Worm (Caenorhabditis elegans) whole organism, L4 larva: ENCODE results near the gene slc-36.2.

Source experiments
- R02D3.7 ChIP-seq: fragments of 150-350 bp; sonication (generic microtip); optimal IDR thresholded peaks from 3 replicates; lab custom pipeline; 2014; ENCODE audit warnings: missing biosample characterization, missing genetic modification characterization
- aly-2 ChIP-seq: sonication (generic microtip); optimal IDR thresholded peaks from 2 replicates; lab custom pipeline; 2018; ENCODE audit warnings: missing biosample characterization, missing genetic modification characterization
- ceh-20 ChIP-seq: fragments of 200-800 bp; sonication (Bioruptor generic); IDR thresholded peaks from 2 replicates; pipeline ENCODE4 v1.3.6; 2022; ENCODE audit warnings: missing genetic modification reagents, missing genetic modification characterization, missing compliant biosample characterization
- ceh-82 ChIP-seq: sonication (generic microtip); optimal IDR thresholded peaks from 2 replicates; lab custom pipeline; 2017; ENCODE audit warnings: missing biosample characterization, missing genetic modification characterization
- ces-1 ChIP-seq: fragments of 150-350 bp; sonication (generic microtip); optimal IDR thresholded peaks from 4 replicates; lab custom pipeline; 2014; ENCODE audit warnings: missing biosample characterization, missing genetic modification reagents, missing genetic modification characterization
- lin-1 ChIP-seq: fragments of 200-800 bp; sonication (Bioruptor generic); IDR thresholded peaks from 2 replicates; pipeline ENCODE4 v1.3.6; 2022; ENCODE audit warnings: missing genetic modification reagents, missing genetic modification characterization, missing compliant biosample characterization
- lin-13 ChIP-seq: fragments of 150-350 bp; optimal IDR thresholded peaks from 2 replicates; lab custom pipeline; 2014; ENCODE audit warnings: missing biosample characterization, missing genetic modification reagents, missing genetic modification characterization
- lin-39 ChIP-seq: fragments of 150-350 bp; optimal IDR thresholded peaks from 2 replicates; lab custom pipeline; 2014; ENCODE audit warnings: missing biosample characterization, missing genetic modification reagents, missing genetic modification characterization
- madf-5 ChIP-seq, 2 experiments: fragments of 200-800 bp; sonication (Bioruptor generic); IDR thresholded peaks; 2 replicates each; pipeline ENCODE4 v1.3.6; 2022; ENCODE audit warnings: missing compliant biosample characterization in 2 of 2, missing genetic modification characterization in 2 of 2
- nhr-41 ChIP-seq: fragments of 200-800 bp; sonication (Bioruptor generic); IDR thresholded peaks from 2 replicates; pipeline ENCODE4 v1.3.6; 2022; ENCODE audit warnings: missing genetic modification reagents, missing genetic modification characterization, missing compliant biosample characterization
- skn-1 ChIP-seq: fragments of 150-350 bp; optimal IDR thresholded peaks from 2 replicates; lab custom pipeline; 2014; ENCODE audit warnings: missing biosample characterization, missing genetic modification characterization
- snpc-4 ChIP-seq: fragments of 150-350 bp; optimal IDR thresholded peaks from 2 replicates; lab custom pipeline; 2014; ENCODE audit warnings: missing biosample characterization, missing genetic modification characterization
- unc-39 ChIP-seq: sonication (generic microtip); optimal IDR thresholded peaks from 2 replicates; lab custom pipeline; 2017; ENCODE audit warnings: missing biosample characterization, missing genetic modification characterization
- zag-1 ChIP-seq: fragments of 150-350 bp; optimal IDR thresholded peaks from 2 replicates; lab custom pipeline; 2014; ENCODE audit warnings: missing biosample characterization, missing genetic modification characterization

- TF ChIP-seq unc-39 (no peak), lin-1 (GFP tag; lab: Robert Waterston, UW) (no peak), nhr-41 (GFP tag; lab: Robert Waterston, UW) (no peak), lin-39 (tag; lab: Kevin White, UChicago) (no peak), snpc-4 (no peak), R02D3.7 (no peak), zag-1 (no peak), ceh-82 (no peak), skn-1 (tag; lab: Kevin White, UChicago) (no peak), aly-2 (tag; lab: Kevin White, UChicago) (no peak), ces-1 (GFP tag; lab: Kevin White, UChicago) (no peak), madf-5 (GFP tag; IDR thresholded peaks at IDR 0.05; lab: Robert Waterston, UW) (no peak), lin-13 (GFP tag; lab: Kevin White, UChicago) (no peak), ceh-20 (GFP tag; lab: Robert Waterston, UW) (no peak)
Observed at ce11 chrII:555371-555770, 33.0 kb downstream of the slc-36.2 start.
